Worm (Caenorhabditis elegans) whole organism, L2 larva: Measurements from ENCODE around the gene Y49F6B.9.

Experiments
- ama-1 ChIP-seq: fragments of 150-350 bp; optimal IDR thresholded peaks from 2 replicates; lab custom pipeline; 2018; ENCODE audit warnings: inconsistent platforms
- blmp-1 ChIP-seq: sonication (generic microtip); optimal IDR thresholded peaks from 2 replicates; lab custom pipeline; 2017; ENCODE audit warnings: missing genetic modification characterization, mild to moderate bottlenecking, missing compliant biosample characterization, antibody characterized with exemption, moderate library complexity; ENCODE audit not compliant: insufficient read depth
- elt-3 ChIP-seq: sonication (generic microtip); optimal IDR thresholded peaks from 2 replicates; lab custom pipeline; 2017; ENCODE audit warnings: missing biosample characterization, missing genetic modification characterization
- mdl-1 ChIP-seq, 2 experiments: fragments of 150-350 bp in 1 of 2; sonication (generic microtip) in 1 of 2; optimal IDR thresholded peaks; 2 replicates each; lab custom pipeline; 2017; ENCODE audit warnings: missing biosample characterization in 2 of 2, missing genetic modification characterization in 2 of 2
- nhr-11 ChIP-seq: fragments of 150-350 bp; optimal IDR thresholded peaks from 2 replicates; lab custom pipeline; 2014; ENCODE audit warnings: missing biosample characterization, missing genetic modification characterization
- nhr-129 ChIP-seq: fragments of 150-350 bp; optimal IDR thresholded peaks from 2 replicates; lab custom pipeline; 2014; ENCODE audit warnings: missing biosample characterization, missing genetic modification characterization
- unc-39 ChIP-seq: fragments of 150-350 bp; optimal IDR thresholded peaks from 2 replicates; lab custom pipeline; 2014; ENCODE audit warnings: missing biosample characterization, missing genetic modification characterization
- ztf-11 ChIP-seq: sonication (generic microtip); optimal IDR thresholded peaks from 2 replicates; lab custom pipeline; 2017; ENCODE audit warnings: missing biosample characterization, missing genetic modification characterization

DNA sequence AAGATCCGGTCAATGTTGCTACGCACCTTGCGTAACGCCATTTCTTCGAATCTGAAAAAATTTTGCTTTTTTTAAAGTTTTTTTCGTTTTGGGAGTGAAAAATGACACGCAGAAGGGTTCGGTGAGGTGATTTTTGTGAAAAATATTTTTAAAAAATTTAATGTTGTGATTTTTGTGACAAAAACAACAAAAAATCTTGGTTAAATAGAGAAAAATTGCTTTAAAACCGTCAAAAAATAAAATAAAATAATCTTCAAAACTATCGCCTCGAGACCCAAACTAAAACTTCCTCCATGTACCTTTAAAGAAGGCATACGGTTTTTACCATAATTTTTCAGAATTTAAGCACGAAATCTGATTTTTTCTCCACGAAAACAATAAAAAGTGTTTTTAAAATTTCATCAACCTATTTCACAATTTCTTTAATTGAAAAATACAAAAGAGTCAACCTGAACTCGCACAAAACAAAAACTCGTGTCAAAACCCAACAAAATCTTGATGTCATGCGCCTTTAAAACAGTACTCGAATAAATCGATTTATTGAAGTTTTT lies 47.3 kb upstream of the Y49F6B.9 start, which contains the start of gene apd-3:
- TF ChIP-seq mdl-1 (tag; optimal IDR thresholded peaks at IDR 0.05; lab: Kevin White, UChicago) (no peak), unc-39 (tag; lab: Kevin White, UChicago) (no peak), nhr-11 (tag; lab: Kevin White, UChicago) (no peak), nhr-129 (no peak), blmp-1 (tag; lab: Kevin White, UChicago) (no peak), ztf-11 (tag; lab: Kevin White, UChicago) (no peak), elt-3 (no peak), ama-1 (lab: Kevin White, UChicago) (no peak)
